Fruit fly (Drosophila melanogaster): Measurements from ENCODE around the gene CG33920.

Gene CG33920

dm6 chr3R:31053784-31054221, 8.9 kb upstream of the CG33920 start, which contains the start of gene Chchd3:
Gene Chchd3, minus strand, starts transcription at chr3R:31053915.
- TF ChIP-seq Rel (GFP tag; optimal IDR thresholded peaks at IDR 0.05) (no peak), Rel (tag; optimal IDR thresholded peaks at IDR 0.05) (peak; percentile 24), psq (GFP tag; optimal IDR thresholded peaks at IDR 0.05) (no peak), foxo (GFP tag; optimal IDR thresholded peaks at IDR 0.05) (peak in 1 of 2 experiments; percentile 25), HLH106 (tag; optimal IDR thresholded peaks at IDR 0.05) (peak; percentile 26)

- TF ChIP-seq woc (GFP tag; optimal IDR thresholded peaks at IDR 0.05) (no peak), Hnf4 (GFP tag; optimal IDR thresholded peaks at IDR 0.05) (no peak), N (GFP tag; optimal IDR thresholded peaks at IDR 0.05) (no peak), ey (GFP tag; optimal IDR thresholded peaks at IDR 0.05) (no peak), Hr83 (GFP tag; optimal IDR thresholded peaks at IDR 0.05; ENCODE audit: poor library complexity, severe bottlenecking) (no peak), Dfd (GFP tag; optimal IDR thresholded peaks at IDR 0.05) (no peak), h (GFP tag; optimal IDR thresholded peaks at IDR 0.05) (no peak), Rel (GFP tag; optimal IDR thresholded peaks at IDR 0.05) (no peak), Rel (tag; optimal IDR thresholded peaks at IDR 0.05) (no peak), HLH106 (tag; optimal IDR thresholded peaks at IDR 0.05) (no peak), brk (GFP tag; optimal IDR thresholded peaks at IDR 0.05) (no peak), OdsH (GFP tag; optimal IDR thresholded peaks at IDR 0.05) (no peak), jim (GFP tag; optimal IDR thresholded peaks at IDR 0.05) (no peak), psq (GFP tag; optimal IDR thresholded peaks at IDR 0.05) (no peak)
Measured at dm6 chr3R:31048629-31049028, 3.7 kb upstream of the CG33920 start, which contains the start of gene Alp4. Gene Alp4, plus strand, starts transcription at chr3R:31048929.

dm6 chr3R:31038473-31039424, 6.2 kb downstream of the CG33920 start, which contains the start of gene CanA1:
Gene CanA1, plus strand, starts transcription at chr3R:31039374.
- no peak for TF ChIP-seq Myc (optimal IDR thresholded peaks at IDR 0.05)
- TF ChIP-seq Hr83 (GFP tag; optimal IDR thresholded peaks at IDR 0.05; ENCODE audit: poor library complexity, severe bottlenecking), result no peak
- no peak for TF ChIP-seq Hr78 (GFP tag; optimal IDR thresholded peaks at IDR 0.05)
- TF ChIP-seq foxo (GFP tag; optimal IDR thresholded peaks at IDR 0.05), result no peak
- TF ChIP-seq br (GFP tag; optimal IDR thresholded peaks at IDR 0.05), result no peak
- no peak for TF ChIP-seq fru (GFP tag; optimal IDR thresholded peaks at IDR 0.05)
- TF ChIP-seq tai (GFP tag; optimal IDR thresholded peaks at IDR 0.05), result no peak
- no peak for TF ChIP-seq Sp1 (GFP tag; optimal IDR thresholded peaks at IDR 0.05)
- no peak for TF ChIP-seq N (GFP tag; optimal IDR thresholded peaks at IDR 0.05)
- no peak for TF ChIP-seq pan (optimal IDR thresholded peaks at IDR 0.05)
- no peak for TF ChIP-seq Mio (GFP tag; optimal IDR thresholded peaks at IDR 0.05)
- no peak for TF ChIP-seq Hnf4 (GFP tag; optimal IDR thresholded peaks at IDR 0.05)
- TF ChIP-seq HLH106 (tag; optimal IDR thresholded peaks at IDR 0.05), result no peak
- no peak for TF ChIP-seq GATAd (GFP tag; optimal IDR thresholded peaks at IDR 0.05)
- no peak for TF ChIP-seq CG9705 (GFP tag; optimal IDR thresholded peaks at IDR 0.05)
- no peak for TF ChIP-seq psq (GFP tag; optimal IDR thresholded peaks at IDR 0.05)
- TF ChIP-seq sage (GFP tag; optimal IDR thresholded peaks at IDR 0.05), result no peak

- TF ChIP-seq ey (GFP tag; optimal IDR thresholded peaks at IDR 0.05) (no peak), usp (GFP tag; optimal IDR thresholded peaks at IDR 0.05) (no peak), Dif (GFP tag; optimal IDR thresholded peaks at IDR 0.05; ENCODE audit: partially characterized antibody) (no peak), Mio (GFP tag; optimal IDR thresholded peaks at IDR 0.05) (no peak), N (GFP tag; optimal IDR thresholded peaks at IDR 0.05) (no peak), h (GFP tag; optimal IDR thresholded peaks at IDR 0.05) (no peak), OdsH (GFP tag; optimal IDR thresholded peaks at IDR 0.05) (no peak), CG9705 (GFP tag; optimal IDR thresholded peaks at IDR 0.05) (no peak)
Measured at dm6 chr3R:31035046-31035445, 9.9 kb downstream of the CG33920 start, which contains the start of gene CG33773. Gene CG33773, plus strand, starts transcription at chr3R:31035346.

dm6 chr3R:31020762-31021161, 24.1 kb downstream of the CG33920 start:
- no peak for TF ChIP-seq ey (GFP tag; optimal IDR thresholded peaks at IDR 0.05)
- TF ChIP-seq N (GFP tag; optimal IDR thresholded peaks at IDR 0.05), result no peak
- TF ChIP-seq br (GFP tag; optimal IDR thresholded peaks at IDR 0.05), result no peak
- TF ChIP-seq brk (GFP tag; optimal IDR thresholded peaks at IDR 0.05), result no peak
- no peak for TF ChIP-seq usp (GFP tag; optimal IDR thresholded peaks at IDR 0.05)
- no peak for TF ChIP-seq Vsx2 (GFP tag; optimal IDR thresholded peaks at IDR 0.05; ENCODE audit: partially characterized antibody)
- no peak for TF ChIP-seq psq (GFP tag; optimal IDR thresholded peaks at IDR 0.05)
- no peak for TF ChIP-seq Dfd (GFP tag; optimal IDR thresholded peaks at IDR 0.05)
- no peak for TF ChIP-seq lola (GFP tag; optimal IDR thresholded peaks at IDR 0.05)
- TF ChIP-seq Sp1 (GFP tag; optimal IDR thresholded peaks at IDR 0.05), result no peak
- TF ChIP-seq fru (GFP tag; optimal IDR thresholded peaks at IDR 0.05), result no peak
- TF ChIP-seq Dif (GFP tag; optimal IDR thresholded peaks at IDR 0.05; ENCODE audit: partially characterized antibody), result no peak
- TF ChIP-seq CG9705 (GFP tag; optimal IDR thresholded peaks at IDR 0.05), result no peak
